Fruit fly (Drosophila melanogaster) whole organism, embryonic: ENCODE measurements around the gene Pink1.
A peak's percentile ranks its signal among the peaks of the same experiment; 100 is the strongest.

Experiments
- CG10267 ChIP-seq: fragments of 200-800 bp; sonication (Bioruptor generic); optimal IDR thresholded peaks from 2 replicates; lab custom pipeline; 2018; ENCODE audit warnings: missing biosample characterization, mild to moderate bottlenecking, missing genetic modification characterization, moderate library complexity
- CG10274 ChIP-seq: fragments of 200-800 bp; sonication (Bioruptor generic); optimal IDR thresholded peaks from 3 replicates; lab custom pipeline; 2017; ENCODE audit warnings: missing biosample characterization, mild to moderate bottlenecking, missing genetic modification characterization
- CG12219 ChIP-seq: fragments of 200-800 bp; sonication (Bioruptor generic); optimal IDR thresholded peaks from 3 replicates; lab custom pipeline; 2018; ENCODE audit warnings: missing biosample characterization, mild to moderate bottlenecking, missing genetic modification characterization
- CG1233 ChIP-seq: fragments of 200-800 bp; sonication (Bioruptor generic); optimal IDR thresholded peaks from 4 replicates; lab custom pipeline; 2018; ENCODE audit warnings: missing biosample characterization, mild to moderate bottlenecking, missing genetic modification characterization
- CG14667 ChIP-seq: fragments of 200-800 bp; sonication (Bioruptor generic); IDR thresholded peaks from 2 replicates; pipeline ENCODE4 v1.3.6; 2022; ENCODE audit warnings: missing biosample characterization, missing genetic modification characterization
- CG17385 ChIP-seq: fragments of 200-800 bp; sonication (Bioruptor generic); optimal IDR thresholded peaks from 3 replicates; lab custom pipeline; 2018; ENCODE audit warnings: missing biosample characterization, mild to moderate bottlenecking, missing genetic modification characterization
- CG18599 ChIP-seq: fragments of 200-800 bp; sonication (Bioruptor generic); optimal IDR thresholded peaks from 3 replicates; lab custom pipeline; 2017; ENCODE audit warnings: missing biosample characterization, missing genetic modification characterization, mild to moderate bottlenecking, moderate library complexity, missing genetic modification reagents
- CG2889 ChIP-seq: fragments of 200-800 bp; sonication (Bioruptor generic); IDR thresholded peaks from 3 replicates; pipeline ENCODE4 v1.3.6; 2022; ENCODE audit warnings: missing biosample characterization, missing genetic modification characterization
- CG33557 ChIP-seq: fragments of 200-800 bp; sonication (Bioruptor generic); optimal IDR thresholded peaks from 2 replicates; lab custom pipeline; 2019; ENCODE audit warnings: missing biosample characterization, mild to moderate bottlenecking, missing genetic modification characterization, moderate library complexity
- CG4617 ChIP-seq: fragments of 200-800 bp; sonication (Bioruptor generic); optimal IDR thresholded peaks from 3 replicates; lab custom pipeline; 2016; ENCODE audit warnings: missing biosample characterization, missing genetic modification characterization, borderline replicate concordance
- CG4707 ChIP-seq: fragments of 200-800 bp; sonication (Bioruptor generic); optimal IDR thresholded peaks from 2 replicates; lab custom pipeline; 2018; ENCODE audit warnings: missing biosample characterization, mild to moderate bottlenecking, missing genetic modification characterization, moderate library complexity
- CG6654 ChIP-seq: fragments of 200-800 bp; sonication (Bioruptor generic); optimal IDR thresholded peaks from 2 replicates; lab custom pipeline; 2017; ENCODE audit warnings: missing biosample characterization, mild to moderate bottlenecking, missing genetic modification characterization
- CG6683 ChIP-seq: fragments of 200-800 bp; sonication (Bioruptor generic); optimal IDR thresholded peaks from 2 replicates; lab custom pipeline; 2017; ENCODE audit warnings: missing biosample characterization, mild to moderate bottlenecking, missing genetic modification characterization, missing genetic modification reagents
- CG6765 ChIP-seq: fragments of 200-800 bp; sonication (Bioruptor generic); optimal IDR thresholded peaks from 3 replicates; lab custom pipeline; 2017; ENCODE audit warnings: missing biosample characterization, mild to moderate bottlenecking, missing genetic modification characterization
- CG7839 ChIP-seq: fragments of 200-800 bp; sonication (Bioruptor generic); optimal IDR thresholded peaks from 3 replicates; lab custom pipeline; 2018; ENCODE audit warnings: missing biosample characterization, mild to moderate bottlenecking, missing genetic modification characterization, moderate library complexity
- CG9932 ChIP-seq: fragments of 200-800 bp; sonication (Bioruptor generic); IDR thresholded peaks from 2 replicates; pipeline ENCODE4 v1.3.6; 2022; ENCODE audit warnings: missing biosample characterization, missing genetic modification characterization
- D19B ChIP-seq: fragments of 200-800 bp; sonication (Bioruptor generic); optimal IDR thresholded peaks from 2 replicates; lab custom pipeline; 2017; ENCODE audit warnings: missing biosample characterization, mild to moderate bottlenecking, missing genetic modification characterization
- Doc2 ChIP-seq: fragments of 200-800 bp; sonication (Bioruptor generic); IDR thresholded peaks from 2 replicates; pipeline ENCODE4 v1.3.6; 2022; ENCODE audit warnings: missing biosample characterization, missing genetic modification characterization
- H15 ChIP-seq: fragments of 200-800 bp; sonication (Bioruptor generic); IDR thresholded peaks from 3 replicates; pipeline ENCODE4 v1.3.6; 2022; ENCODE audit warnings: missing biosample characterization, missing genetic modification characterization
- Hmx ChIP-seq: fragments of 200-800 bp; sonication (Bioruptor generic); optimal IDR thresholded peaks from 2 replicates; lab custom pipeline; 2016; ENCODE audit warnings: missing biosample characterization, missing genetic modification characterization
- Oli ChIP-seq: fragments of 200-800 bp; sonication (Bioruptor generic); optimal IDR thresholded peaks from 2 replicates; lab custom pipeline; 2018; ENCODE audit warnings: missing biosample characterization, mild to moderate bottlenecking, missing genetic modification characterization, moderate library complexity
- Scr ChIP-seq: fragments of 200-800 bp; sonication (Bioruptor generic); IDR thresholded peaks from 2 replicates; pipeline ENCODE4 v1.3.6; 2022; ENCODE audit warnings: missing biosample characterization, missing genetic modification characterization; ENCODE audit not compliant: partially characterized antibody
- Six4 ChIP-seq: fragments of 200-800 bp; sonication (Bioruptor generic); optimal IDR thresholded peaks from 2 replicates; lab custom pipeline; 2016; ENCODE audit warnings: missing biosample characterization, missing genetic modification characterization
- Usf ChIP-seq: fragments of 200-800 bp; sonication (Bioruptor generic); optimal IDR thresholded peaks from 2 replicates; lab custom pipeline; 2017; ENCODE audit warnings: missing genotype, missing biosample characterization, missing genetic modification characterization
- al ChIP-seq: fragments of 200-800 bp; sonication (Bioruptor generic); IDR thresholded peaks from 2 replicates; pipeline ENCODE4 v1.3.6; 2022; ENCODE audit warnings: missing biosample characterization, missing genetic modification characterization
- amos ChIP-seq: fragments of 200-800 bp; sonication (Bioruptor generic); IDR thresholded peaks from 2 replicates; pipeline ENCODE4 v1.3.6; 2022; ENCODE audit warnings: missing biosample characterization, missing genetic modification characterization; ENCODE audit not compliant: partially characterized antibody
- aop ChIP-seq: fragments of 200-800 bp; sonication (Bioruptor generic); IDR thresholded peaks from 2 replicates; pipeline ENCODE4 v1.3.6; 2022; ENCODE audit warnings: missing biosample characterization, missing genetic modification characterization
- br ChIP-seq: fragments of >200 bp; optimal IDR thresholded peaks from 2 replicates; lab custom pipeline; 2017
- chn ChIP-seq: fragments of 200-800 bp; sonication (Bioruptor generic); optimal IDR thresholded peaks from 2 replicates; lab custom pipeline; 2016; ENCODE audit warnings: missing biosample characterization, missing genetic modification characterization
- croc ChIP-seq: fragments of 200-800 bp; sonication (Bioruptor generic); conservative IDR thresholded peaks from 3 replicates; pipeline ENCODE4 v1.3.6; 2022; ENCODE audit warnings: missing biosample characterization, missing genetic modification characterization
- disco-r ChIP-seq: fragments of 200-800 bp; sonication (Bioruptor generic); optimal IDR thresholded peaks from 2 replicates; lab custom pipeline; 2016; ENCODE audit warnings: missing biosample characterization, missing genetic modification characterization
- dm ChIP-seq: fragments of 200-800 bp; sonication (Bioruptor generic); optimal IDR thresholded peaks from 3 replicates; lab custom pipeline; 2016; ENCODE audit warnings: missing biosample characterization, missing genetic modification characterization
- dmrt11E ChIP-seq: fragments of 200-800 bp; sonication (Bioruptor generic); optimal IDR thresholded peaks from 3 replicates; lab custom pipeline; 2018; ENCODE audit warnings: missing biosample characterization, mild to moderate bottlenecking, missing genetic modification characterization, moderate library complexity
- en ChIP-seq: fragments of 200-800 bp; sonication (Bioruptor generic); optimal IDR thresholded peaks from 2 replicates; lab custom pipeline; 2016; ENCODE audit warnings: missing biosample characterization, missing genetic modification characterization
- fd3F ChIP-seq: fragments of 200-800 bp; sonication (Bioruptor generic); optimal IDR thresholded peaks from 2 replicates; lab custom pipeline; 2018; ENCODE audit warnings: missing biosample characterization, mild to moderate bottlenecking, missing genetic modification characterization, moderate library complexity
- fd64A ChIP-seq: fragments of 200-800 bp; sonication (Bioruptor generic); optimal IDR thresholded peaks from 3 replicates; lab custom pipeline; 2018; ENCODE audit warnings: missing biosample characterization, mild to moderate bottlenecking, missing genetic modification characterization
- ftz-f1 ChIP-seq: fragments of 200-800 bp; sonication (Bioruptor generic); optimal IDR thresholded peaks from 2 replicates; lab custom pipeline; 2016; ENCODE audit warnings: missing biosample characterization, missing genetic modification characterization
- gcm2 ChIP-seq: fragments of 200-800 bp; sonication (Bioruptor generic); optimal IDR thresholded peaks from 2 replicates; lab custom pipeline; 2016; ENCODE audit warnings: missing biosample characterization, missing genetic modification characterization
- ind ChIP-seq: fragments of 200-800 bp; sonication (Bioruptor generic); optimal IDR thresholded peaks from 3 replicates; lab custom pipeline; 2016; ENCODE audit warnings: missing biosample characterization, missing genetic modification characterization
- jing ChIP-seq: fragments of 200-800 bp; sonication (Bioruptor generic); optimal IDR thresholded peaks from 2 replicates; lab custom pipeline; 2018; ENCODE audit warnings: missing biosample characterization, mild to moderate bottlenecking, missing genetic modification characterization
- mirr ChIP-seq: fragments of 200-800 bp; sonication (Bioruptor generic); optimal IDR thresholded peaks from 3 replicates; lab custom pipeline; 2018; ENCODE audit warnings: missing biosample characterization, mild to moderate bottlenecking, missing genetic modification characterization
- nau ChIP-seq: fragments of 200-800 bp; sonication (Bioruptor generic); optimal IDR thresholded peaks from 3 replicates; lab custom pipeline; 2017; ENCODE audit warnings: missing biosample characterization, mild to moderate bottlenecking, missing genetic modification characterization, missing genetic modification reagents
- nerfin-1 ChIP-seq: fragments of 200-800 bp; sonication (Bioruptor generic); optimal IDR thresholded peaks from 3 replicates; lab custom pipeline; 2019; ENCODE audit warnings: missing biosample characterization, mild to moderate bottlenecking, missing genetic modification characterization, moderate library complexity
- nmo ChIP-seq: fragments of 200-800 bp; sonication (Bioruptor generic); optimal IDR thresholded peaks from 2 replicates; lab custom pipeline; 2018; ENCODE audit warnings: missing biosample characterization, mild to moderate bottlenecking, missing genetic modification characterization, moderate library complexity
- peb ChIP-seq: fragments of 200-800 bp; sonication (Bioruptor generic); IDR thresholded peaks from 2 replicates; pipeline ENCODE4 v1.3.6; 2022; ENCODE audit warnings: missing biosample characterization, missing genetic modification characterization
- pum ChIP-seq: fragments of 200-800 bp; sonication (Bioruptor generic); optimal IDR thresholded peaks from 2 replicates; lab custom pipeline; 2016; ENCODE audit warnings: missing biosample characterization, missing genetic modification characterization
- sim ChIP-seq: fragments of 200-800 bp; sonication (Bioruptor generic); IDR thresholded peaks from 2 replicates; pipeline ENCODE4 v1.3.6; 2022; ENCODE audit warnings: missing biosample characterization, missing genetic modification characterization
- sna ChIP-seq: fragments of 200-800 bp; sonication (Bioruptor generic); IDR thresholded peaks from 2 replicates; pipeline ENCODE4 v1.3.6; 2022; ENCODE audit warnings: missing biosample characterization, missing genetic modification characterization; ENCODE audit not compliant: partially characterized antibody
- tup ChIP-seq: fragments of 200-800 bp; sonication (Bioruptor generic); optimal IDR thresholded peaks from 2 replicates; lab custom pipeline; 2016; ENCODE audit warnings: missing biosample characterization, mild to moderate bottlenecking, missing genetic modification characterization, moderate library complexity
- unc-4 ChIP-seq: fragments of 200-800 bp; sonication (Bioruptor generic); IDR thresholded peaks from 2 replicates; pipeline ENCODE4 v1.3.6; 2022; ENCODE audit warnings: missing biosample characterization, missing genetic modification characterization; ENCODE audit not compliant: partially characterized antibody

Pink1 gene

dm6 chrX:6677826-6678489 lies 5.6 kb upstream of the Pink1 start, which contains the start of gene Fum1 (continued):
- no peak for TF ChIP-seq gcm2
- no peak for TF ChIP-seq CG33557 (GFP tag; lab: Kevin White, UChicago)
- TF ChIP-seq CG6765 (GFP tag; lab: Kevin White, UChicago): no peak
- TF ChIP-seq CG9932 (GFP tag; lab: Robert Waterston, UW): peak; percentile 37; the same call in 1 of the 2 replicates
- TF ChIP-seq sna (GFP tag; lab: Robert Waterston, UW): peak; percentile 95
- no peak for TF ChIP-seq CG4707 (GFP tag; lab: Kevin White, UChicago)
- no peak for TF ChIP-seq sim (GFP tag; lab: Robert Waterston, UW)
- TF ChIP-seq CG14667 (GFP tag; lab: Robert Waterston, UW): no peak
- TF ChIP-seq mirr (GFP tag; lab: Kevin White, UChicago): no peak
- TF ChIP-seq Oli (tag; lab: Kevin White, UChicago): no peak
- TF ChIP-seq CG7839 (tag; lab: Kevin White, UChicago): no peak
- no peak for TF ChIP-seq fd3F
- TF ChIP-seq tup (GFP tag; lab: Kevin White, UChicago): no peak
- TF ChIP-seq aop (GFP tag; lab: Robert Waterston, UW): no peak
- no peak for TF ChIP-seq CG4617 (GFP tag; lab: Kevin White, UChicago)
- no peak for TF ChIP-seq H15 (GFP tag; lab: Robert Waterston, UW)
- no peak for TF ChIP-seq D19B (GFP tag; lab: Kevin White, UChicago)
- no peak for TF ChIP-seq Doc2 (GFP tag; lab: Robert Waterston, UW)
- TF ChIP-seq en (GFP tag; lab: Kevin White, UChicago): no peak
- TF ChIP-seq nmo (GFP tag; lab: Kevin White, UChicago): peak; percentile 49
- TF ChIP-seq nau: no peak
- peak; percentile 80 for TF ChIP-seq amos (GFP tag; lab: Robert Waterston, UW)
- TF ChIP-seq Usf (GFP tag; lab: Kevin White, UChicago): no peak
- TF ChIP-seq peb (GFP tag; lab: Robert Waterston, UW): no peak
- TF ChIP-seq Six4: no peak
- no peak for TF ChIP-seq jing
- TF ChIP-seq dmrt11E (tag; lab: Kevin White, UChicago): no peak
- TF ChIP-seq CG18599 (GFP tag; lab: Kevin White, UChicago): no peak
- no peak for TF ChIP-seq chn (GFP tag; lab: Kevin White, UChicago)
- TF ChIP-seq CG10267 (tag; lab: Kevin White, UChicago): peak; percentile 44
- TF ChIP-seq CG6683: no peak
- TF ChIP-seq unc-4 (GFP tag; lab: Robert Waterston, UW): peak; percentile 94
- TF ChIP-seq dm (GFP tag; lab: Kevin White, UChicago): peak; percentile 61
- no peak for TF ChIP-seq disco-r (GFP tag; lab: Kevin White, UChicago)
- TF ChIP-seq fd64A: no peak
- TF ChIP-seq ind (GFP tag; lab: Kevin White, UChicago): no peak
- no peak for TF ChIP-seq CG17385 (GFP tag; lab: Kevin White, UChicago)
- TF ChIP-seq br (lab: Kevin White, UChicago): no peak
- TF ChIP-seq ftz-f1 (GFP tag; lab: Kevin White, UChicago): no peak
- no peak for TF ChIP-seq CG6654 (GFP tag; lab: Kevin White, UChicago)
- peak; percentile 9 for TF ChIP-seq nerfin-1
- no peak for TF ChIP-seq al (GFP tag; lab: Robert Waterston, UW)
- no peak for TF ChIP-seq pum (GFP tag; lab: Kevin White, UChicago)
- TF ChIP-seq Hmx (GFP tag; lab: Kevin White, UChicago): no peak
- TF ChIP-seq CG10274 (GFP tag; lab: Kevin White, UChicago): no peak
- TF ChIP-seq Scr (GFP tag; lab: Robert Waterston, UW): peak; percentile 95
- no peak for TF ChIP-seq CG1233
- TF ChIP-seq croc (GFP tag; lab: Robert Waterston, UW): no peak
- TF ChIP-seq CG2889 (GFP tag; lab: Robert Waterston, UW): no peak
- TF ChIP-seq CG12219 (GFP tag; lab: Kevin White, UChicago): no peak
